Worm (Caenorhabditis elegans) whole organism, young adult: ENCODE results near the gene Y69A2AR.50.

Experiments
- B0019.2 ChIP-seq: fragments of 200-800 bp; sonication (Bioruptor generic); conservative IDR thresholded peaks from 2 replicates; pipeline ENCODE4 v1.3.6; 2022; ENCODE audit warnings: missing genetic modification reagents, missing genetic modification characterization, missing compliant biosample characterization
- B0261.1 ChIP-seq: sonication (generic microtip); optimal IDR thresholded peaks from 2 replicates; lab custom pipeline; 2016; ENCODE audit warnings: mild to moderate bottlenecking, missing genetic modification characterization, moderate library complexity, missing compliant biosample characterization
- C06A6.2 ChIP-seq: fragments of 200-800 bp; sonication (Bioruptor generic); conservative IDR thresholded peaks from 2 replicates; pipeline ENCODE4 v1.3.6; 2022; ENCODE audit warnings: missing genetic modification characterization, missing compliant biosample characterization
- F22D6.2 ChIP-seq: sonication (generic microtip); optimal IDR thresholded peaks from 2 replicates; lab custom pipeline; 2016; ENCODE audit warnings: mild to moderate bottlenecking, missing genetic modification characterization, missing compliant biosample characterization
- F33H1.4 ChIP-seq: fragments of 200-800 bp; sonication (Bioruptor generic); IDR thresholded peaks from 2 replicates; pipeline ENCODE4 v1.3.6; 2022; ENCODE audit warnings: missing genetic modification reagents, missing genetic modification characterization, missing compliant biosample characterization
- F39B2.1 ChIP-seq: fragments of 200-800 bp; sonication (Bioruptor generic); IDR thresholded peaks from 2 replicates; pipeline ENCODE4 v1.3.6; 2022; ENCODE audit warnings: missing genetic modification reagents, missing genetic modification characterization, missing compliant biosample characterization
- F57A8.1 ChIP-seq: fragments of 200-800 bp; sonication (Bioruptor generic); optimal IDR thresholded peaks from 2 replicates; lab custom pipeline; 2018; ENCODE audit warnings: mild to moderate bottlenecking, missing genetic modification characterization, moderate library complexity, missing compliant biosample characterization
- K11D2.4 ChIP-seq: fragments of 200-800 bp; sonication (Bioruptor generic); IDR thresholded peaks from 2 replicates; pipeline ENCODE4 v1.3.6; 2022; ENCODE audit warnings: missing genetic modification reagents, missing genetic modification characterization, missing compliant biosample characterization
- Y53G8AR.9 ChIP-seq: fragments of 200-800 bp; sonication (Bioruptor generic); conservative IDR thresholded peaks from 2 replicates; pipeline ENCODE4 v1.3.6; 2022; ENCODE audit warnings: missing genetic modification reagents, missing genetic modification characterization, missing compliant biosample characterization
- Y56A3A.18 ChIP-seq: fragments of 200-800 bp; sonication (Bioruptor generic); IDR thresholded peaks from 2 replicates; pipeline ENCODE4 v1.3.6; 2022; ENCODE audit warnings: missing genetic modification reagents, missing genetic modification characterization, missing compliant biosample characterization
- Y95B8A.8 ChIP-seq: fragments of 200-800 bp; sonication (Bioruptor generic); IDR thresholded peaks from 2 replicates; pipeline ENCODE4 v1.3.6; 2022; ENCODE audit warnings: missing genetic modification reagents, missing genetic modification characterization, missing compliant biosample characterization
- ZK185.1 ChIP-seq: sonication (generic microtip); optimal IDR thresholded peaks from 2 replicates; lab custom pipeline; 2016; ENCODE audit warnings: mild to moderate bottlenecking, missing genetic modification characterization, missing compliant biosample characterization; ENCODE audit not compliant: poor library complexity, severe bottlenecking
- aptf-2 ChIP-seq: fragments of 200-800 bp; sonication (Bioruptor generic); conservative IDR thresholded peaks from 2 replicates; pipeline ENCODE4 v1.3.6; 2022; ENCODE audit warnings: missing genetic modification reagents, missing genetic modification characterization, missing compliant biosample characterization
- aptf-3 ChIP-seq: fragments of 200-800 bp; sonication (Bioruptor generic); IDR thresholded peaks from 2 replicates; pipeline ENCODE4 v1.3.6; 2022; ENCODE audit warnings: missing genetic modification characterization, missing compliant biosample characterization
- athp-1 ChIP-seq: sonication (generic microtip); optimal IDR thresholded peaks from 2 replicates; lab custom pipeline; 2017; ENCODE audit warnings: mild to moderate bottlenecking, missing genetic modification characterization, missing compliant biosample characterization
- bed-1 ChIP-seq: fragments of 200-800 bp; sonication (Bioruptor generic); IDR thresholded peaks from 2 replicates; pipeline ENCODE4 v1.3.6; 2022; ENCODE audit warnings: missing genetic modification reagents, missing genetic modification characterization, missing compliant biosample characterization
- ccch-3 ChIP-seq: fragments of 200-800 bp; sonication (Bioruptor generic); optimal IDR thresholded peaks from 2 replicates; lab custom pipeline; 2018; ENCODE audit warnings: mild to moderate bottlenecking, missing genetic modification characterization, missing compliant biosample characterization
- cebp-1 ChIP-seq, 2 experiments: fragments of 200-800 bp in 1 of 2; sonication (Bioruptor generic) in 1 of 2; sonication (generic microtip) in 1 of 2; IDR thresholded peaks in 1 of 2; optimal IDR thresholded peaks in 1 of 2; 2 replicates each; pipeline versions ENCODE4 v1.3.6 to Lab custom; 2017 to 2022; ENCODE audit warnings: missing compliant biosample characterization in 2 of 2, missing genetic modification characterization in 2 of 2, mild to moderate bottlenecking in 1 of 2, missing genetic modification reagents in 1 of 2, moderate library complexity in 1 of 2
- cebp-2 ChIP-seq: fragments of 200-800 bp; sonication (Bioruptor generic); IDR thresholded peaks from 2 replicates; pipeline ENCODE4 v1.3.6; 2022; ENCODE audit warnings: missing genetic modification characterization, missing compliant biosample characterization
- ceh-100 ChIP-seq: fragments of 200-800 bp; sonication (Bioruptor generic); IDR thresholded peaks from 2 replicates; pipeline ENCODE4 v1.3.6; 2022; ENCODE audit warnings: missing genetic modification reagents, missing genetic modification characterization, missing compliant biosample characterization
- ceh-91 ChIP-seq: fragments of 200-800 bp; sonication (Bioruptor generic); IDR thresholded peaks from 2 replicates; pipeline ENCODE4 v1.3.6; 2022; ENCODE audit warnings: missing genetic modification reagents, missing genetic modification characterization, missing compliant biosample characterization
- chd-7 ChIP-seq: sonication (generic microtip); optimal IDR thresholded peaks from 2 replicates; lab custom pipeline; 2016; ENCODE audit warnings: mild to moderate bottlenecking, missing genetic modification characterization, moderate library complexity, missing compliant biosample characterization
- die-1 ChIP-seq: sonication (generic microtip); optimal IDR thresholded peaks from 2 replicates; lab custom pipeline; 2016; ENCODE audit warnings: missing genotype, mild to moderate bottlenecking, missing genetic modification characterization, missing compliant biosample characterization
- efl-1 ChIP-seq: fragments of 150-350 bp; optimal IDR thresholded peaks from 2 replicates; lab custom pipeline; 2014; ENCODE audit warnings: missing biosample characterization, missing genetic modification reagents, missing genetic modification characterization
- him-1 ChIP-seq: sonication (generic microtip); optimal IDR thresholded peaks from 2 replicates; lab custom pipeline; 2016; ENCODE audit warnings: missing genotype, missing genetic modification reagents, missing genetic modification characterization, missing compliant biosample characterization
- hlh-12 ChIP-seq: sonication (generic microtip); optimal IDR thresholded peaks from 2 replicates; lab custom pipeline; 2016; ENCODE audit warnings: missing genetic modification characterization, missing compliant biosample characterization
- hsf-1 ChIP-seq: fragments of 200-800 bp; sonication (Bioruptor generic); IDR thresholded peaks from 2 replicates; pipeline ENCODE4 v1.3.6; 2022; ENCODE audit warnings: missing genetic modification reagents, missing genetic modification characterization, missing compliant biosample characterization
- lir-1 ChIP-seq: fragments of 200-800 bp; sonication (Bioruptor generic); conservative IDR thresholded peaks from 2 replicates; pipeline ENCODE4 v1.3.6; 2022; ENCODE audit warnings: missing genetic modification reagents, missing genetic modification characterization, missing compliant biosample characterization
- madf-10 ChIP-seq: sonication (generic microtip); optimal IDR thresholded peaks from 2 replicates; lab custom pipeline; 2016; ENCODE audit warnings: mild to moderate bottlenecking, missing genetic modification characterization, missing compliant biosample characterization
- madf-3 ChIP-seq: fragments of 200-800 bp; sonication (Bioruptor generic); IDR thresholded peaks from 2 replicates; pipeline ENCODE4 v1.3.6; 2022; ENCODE audit warnings: missing genetic modification reagents, missing genetic modification characterization, missing compliant biosample characterization
- madf-6 ChIP-seq: fragments of 200-800 bp; sonication (Bioruptor generic); IDR thresholded peaks from 2 replicates; pipeline ENCODE4 v1.3.6; 2022; ENCODE audit warnings: missing genetic modification reagents, missing genetic modification characterization, missing compliant biosample characterization
- mcd-1 ChIP-seq: fragments of 200-800 bp; sonication (Bioruptor generic); IDR thresholded peaks from 2 replicates; pipeline ENCODE4 v1.3.6; 2022; ENCODE audit warnings: missing genetic modification reagents, missing genetic modification characterization, missing compliant biosample characterization
- mes-4 ChIP-seq: sonication (generic microtip); optimal IDR thresholded peaks from 2 replicates; lab custom pipeline; 2016; ENCODE audit warnings: missing genotype, missing genetic modification characterization, missing compliant biosample characterization
- nfya-2 ChIP-seq: fragments of 200-800 bp; sonication (Bioruptor generic); IDR thresholded peaks from 2 replicates; pipeline ENCODE4 v1.3.6; 2022; ENCODE audit warnings: missing genetic modification reagents, missing genetic modification characterization, missing compliant biosample characterization
- nhr-179 ChIP-seq: sonication (generic microtip); optimal IDR thresholded peaks from 2 replicates; lab custom pipeline; 2016; ENCODE audit warnings: mild to moderate bottlenecking, missing genetic modification characterization, missing compliant biosample characterization
- pbrm-1 ChIP-seq: fragments of 200-800 bp; sonication (Bioruptor generic); IDR thresholded peaks from 2 replicates; pipeline ENCODE4 v1.3.6; 2022; ENCODE audit warnings: missing genetic modification reagents, missing genetic modification characterization, missing compliant biosample characterization
- rcor-1 ChIP-seq: fragments of 200-800 bp; sonication (Bioruptor generic); IDR thresholded peaks from 2 replicates; pipeline ENCODE4 v1.3.6; 2022; ENCODE audit warnings: missing genetic modification reagents, missing genetic modification characterization, missing compliant biosample characterization
- repo-1 ChIP-seq: sonication (generic microtip); optimal IDR thresholded peaks from 2 replicates; lab custom pipeline; 2017; ENCODE audit warnings: mild to moderate bottlenecking, missing genetic modification characterization, missing compliant biosample characterization
- rpc-1 ChIP-seq, 2 experiments: fragments of 150-350 bp in 1 of 2; sonication (generic microtip) in 1 of 2; optimal IDR thresholded peaks; 2 replicates each; lab custom pipeline; 2014 to 2018; ENCODE audit warnings: missing biosample characterization in 1 of 2, missing genetic modification characterization in 1 of 2, missing genetic modification reagents in 1 of 2, missing genotype in 1 of 2
- sdz-38 ChIP-seq: sonication (generic microtip); optimal IDR thresholded peaks from 2 replicates; lab custom pipeline; 2016; ENCODE audit warnings: missing genotype, missing genetic modification characterization, missing compliant biosample characterization
- sea-2 ChIP-seq: fragments of 200-800 bp; sonication (Bioruptor generic); IDR thresholded peaks from 2 replicates; pipeline ENCODE4 v1.3.6; 2022; ENCODE audit warnings: missing genetic modification characterization, missing compliant biosample characterization
- snpc-3.4 ChIP-seq: sonication (generic microtip); optimal IDR thresholded peaks from 2 replicates; lab custom pipeline; 2017; ENCODE audit warnings: missing genetic modification characterization, mild to moderate bottlenecking, missing compliant biosample characterization, antibody characterized with exemption, moderate library complexity, missing genotype, missing genetic modification reagents
- snpc-4 ChIP-seq, 5 experiments: fragments of 150-350 bp in 1 of 5; sonication (generic microtip) in 4 of 5; optimal IDR thresholded peaks; 2 replicates each; lab custom pipeline; 2014 to 2018; ENCODE audit warnings: missing genetic modification characterization in 5 of 5, missing biosample characterization in 3 of 5, antibody characterized with exemption in 2 of 5, mild to moderate bottlenecking in 2 of 5, missing compliant biosample characterization in 2 of 5, missing genotype in 2 of 5, moderate library complexity in 2 of 5, missing genetic modification reagents in 1 of 5
- sptf-2 ChIP-seq: fragments of 200-800 bp; sonication (Bioruptor generic); optimal IDR thresholded peaks from 2 replicates; lab custom pipeline; 2018; ENCODE audit warnings: mild to moderate bottlenecking, missing genetic modification characterization, missing compliant biosample characterization
- tbp1 ChIP-seq: fragments of 200-800 bp; sonication (Bioruptor generic); optimal IDR thresholded peaks from 2 replicates; lab custom pipeline; 2018; ENCODE audit warnings: mild to moderate bottlenecking, missing genetic modification characterization, missing compliant biosample characterization
- ztf-25 ChIP-seq: fragments of 200-800 bp; sonication (Bioruptor generic); IDR thresholded peaks from 2 replicates; pipeline ENCODE4 v1.3.6; 2022; ENCODE audit warnings: missing genetic modification reagents, missing genetic modification characterization, missing compliant biosample characterization
- ztf-28 ChIP-seq: fragments of 200-800 bp; sonication (Bioruptor generic); IDR thresholded peaks from 2 replicates; pipeline ENCODE4 v1.3.6; 2022; ENCODE audit warnings: missing genetic modification reagents, missing genetic modification characterization, missing compliant biosample characterization

The Y69A2AR.50 gene

ce11 chrIV:2607513-2608101, 45.4 kb downstream of the Y69A2AR.50 start, which contains the start of gene vamp-7 (continued):
- TF ChIP-seq B0019.2 (GFP tag; lab: Robert Waterston, UW): no peak
- no peak for TF ChIP-seq B0261.1
- peak; percentile 45 for TF ChIP-seq repo-1
- no peak for TF ChIP-seq ztf-28 (GFP tag; lab: Robert Waterston, UW)
- no peak for TF ChIP-seq die-1
- TF ChIP-seq ztf-25: 0 out of 2 replicates have a peak, but pooled peaks have one; percentile 29
- 0 out of 2 replicates have a peak, but pooled peaks have one; percentile 18 for TF ChIP-seq rcor-1
- TF ChIP-seq sdz-38 (tag; lab: Kevin White, UChicago): no peak
- TF ChIP-seq snpc-3.4: peak; percentile 59
- peak; percentile 44; the same call in 1 of the 2 replicates for TF ChIP-seq pbrm-1 (GFP tag; lab: Robert Waterston, UW)
- no peak for TF ChIP-seq aptf-2 (GFP tag; lab: Robert Waterston, UW)
- no peak for TF ChIP-seq Y53G8AR.9
- TF ChIP-seq rpc-1 (optimal IDR thresholded peaks at IDR 0.05; lab: Kevin White, UChicago): no peak
- no peak for TF ChIP-seq rpc-1 (tag; optimal IDR thresholded peaks at IDR 0.05; lab: Kevin White, UChicago)
- TF ChIP-seq madf-3 (GFP tag; lab: Robert Waterston, UW): peak; percentile 56; the same call in 1 of the 2 replicates
- TF ChIP-seq hlh-12: no peak
- 0 out of 2 replicates have a peak, but pooled peaks have one; percentile 71 for TF ChIP-seq bed-1
- no peak for TF ChIP-seq Y95B8A.8 (GFP tag; lab: Robert Waterston, UW)
- no peak for TF ChIP-seq ceh-100
- no peak for TF ChIP-seq madf-10
- TF ChIP-seq C06A6.2 (GFP tag; lab: Robert Waterston, UW): no peak
- peak; percentile 94 for TF ChIP-seq madf-6 (GFP tag; lab: Robert Waterston, UW)
- no peak for TF ChIP-seq F57A8.1 (GFP tag; lab: Kevin White, UChicago)
- no peak for TF ChIP-seq mcd-1 (GFP tag; lab: Robert Waterston, UW)
- TF ChIP-seq cebp-1 (GFP tag; IDR thresholded peaks at IDR 0.05; lab: Robert Waterston, UW): no peak
- peak; percentile 42 for TF ChIP-seq cebp-1 (tag; optimal IDR thresholded peaks at IDR 0.05; lab: Kevin White, UChicago)
- TF ChIP-seq sea-2 (GFP tag; lab: Robert Waterston, UW): no peak
- TF ChIP-seq tbp1 (GFP tag; lab: Kevin White, UChicago): peak; percentile 19
- no peak for TF ChIP-seq lir-1
- TF ChIP-seq him-1 (tag; lab: Kevin White, UChicago): peak; percentile 1
- no peak for TF ChIP-seq aptf-3 (GFP tag; lab: Robert Waterston, UW)
- peak; percentile 53; the same call in 1 of the 2 replicates for TF ChIP-seq ceh-91 (GFP tag; lab: Robert Waterston, UW)
- TF ChIP-seq Y56A3A.18 (GFP tag; lab: Robert Waterston, UW): no peak
- no peak for TF ChIP-seq ZK185.1 (tag; lab: Kevin White, UChicago)
- TF ChIP-seq F22D6.2 (tag; lab: Kevin White, UChicago): no peak
- peak; percentile 49 for TF ChIP-seq athp-1 (tag; lab: Kevin White, UChicago)
- TF ChIP-seq K11D2.4 (GFP tag; lab: Robert Waterston, UW): no peak
- TF ChIP-seq chd-7 (tag; lab: Kevin White, UChicago): no peak
- no peak for TF ChIP-seq snpc-4 (GFP tag; optimal IDR thresholded peaks at IDR 0.05; lab: Kevin White, UChicago)
- no peak for TF ChIP-seq snpc-4 (tag; optimal IDR thresholded peaks at IDR 0.05; lab: Kevin White, UChicago)
- no peak for TF ChIP-seq ccch-3 (GFP tag; lab: Kevin White, UChicago)
- no peak for TF ChIP-seq F39B2.1 (GFP tag; lab: Robert Waterston, UW)
- peak; percentile 78 for TF ChIP-seq efl-1
- no peak for TF ChIP-seq mes-4 (tag; lab: Kevin White, UChicago)
- TF ChIP-seq nhr-179 (tag; lab: Kevin White, UChicago): no peak
- no peak for TF ChIP-seq sptf-2 (GFP tag; lab: Kevin White, UChicago)
- TF ChIP-seq F33H1.4 (GFP tag; lab: Robert Waterston, UW): peak; percentile 91
- TF ChIP-seq hsf-1 (GFP tag; lab: Robert Waterston, UW): peak; percentile 65
- no peak for TF ChIP-seq cebp-2
- TF ChIP-seq nfya-2 (GFP tag; lab: Robert Waterston, UW): no peak
